Fruit fly (Drosophila melanogaster): Measurements from ENCODE around the gene CG15167.

The CG15167 gene

dm6 chr2L:18740010-18740409 is at the start of gene CG15167, which contains the start of gene CG42752:
Gene CG15167, plus strand, starts transcription at chr2L:18740358.
Gene CG42752, minus strand, starts transcription at chr2L:18740110.
- no peak for TF ChIP-seq Met (GFP tag; optimal IDR thresholded peaks at IDR 0.05)
- no peak for TF ChIP-seq svp (GFP tag)
- no peak for TF ChIP-seq CG8119 (GFP tag; IDR thresholded peaks at IDR 0.05)
- TF ChIP-seq CG34406 (GFP tag; optimal IDR thresholded peaks at IDR 0.05) = no peak
- TF ChIP-seq Blimp-1 (GFP tag; optimal IDR thresholded peaks at IDR 0.05) = no peak
- no peak for TF ChIP-seq CG3919 (GFP tag; optimal IDR thresholded peaks at IDR 0.05)
- TF ChIP-seq fkh (GFP tag; optimal IDR thresholded peaks at IDR 0.05) = no peak
- TF ChIP-seq Sox14 (GFP tag; optimal IDR thresholded peaks at IDR 0.05) = no peak
- no peak for TF ChIP-seq topi (GFP tag; optimal IDR thresholded peaks at IDR 0.05)
- no peak for TF ChIP-seq Hr39 (GFP tag; optimal IDR thresholded peaks at IDR 0.05)
- TF ChIP-seq CG11902 (GFP tag; optimal IDR thresholded peaks at IDR 0.05) = no peak
- TF ChIP-seq CG6163 (GFP tag; IDR thresholded peaks at IDR 0.05) = no peak
- TF ChIP-seq net (GFP tag; optimal IDR thresholded peaks at IDR 0.05) = no peak
- no peak for TF ChIP-seq acj6 (GFP tag; optimal IDR thresholded peaks at IDR 0.05)
- TF ChIP-seq Ets21C (GFP tag; optimal IDR thresholded peaks at IDR 0.05) = no peak
- no peak for TF ChIP-seq Hr38 (GFP tag; optimal IDR thresholded peaks at IDR 0.05)
- TF ChIP-seq CG6808 (GFP tag; optimal IDR thresholded peaks at IDR 0.05) = no peak
- TF ChIP-seq Eip75B (GFP tag; optimal IDR thresholded peaks at IDR 0.05) = no peak
- TF ChIP-seq dsx (GFP tag; optimal IDR thresholded peaks at IDR 0.05; ENCODE audit: poor library complexity, severe bottlenecking) = no peak
- TF ChIP-seq CG3032 (tag; optimal IDR thresholded peaks at IDR 0.05) = no peak

dm6 chr2L:18693877-18694723 is 46.1 kb upstream of the CG15167 start:
- TF ChIP-seq Sox15 (GFP tag; optimal IDR thresholded peaks at IDR 0.05) (peak; percentile 11), Eip93F (GFP tag; optimal IDR thresholded peaks at IDR 0.05) (no peak), Met (GFP tag; optimal IDR thresholded peaks at IDR 0.05) (peak; percentile 41), Eip75B (GFP tag; optimal IDR thresholded peaks at IDR 0.05) (peak; percentile 16), CG7368 (GFP tag; optimal IDR thresholded peaks at IDR 0.05) (no peak), CG10631 (GFP tag; optimal IDR thresholded peaks at IDR 0.05) (peak; percentile 37), Hr38 (GFP tag; optimal IDR thresholded peaks at IDR 0.05) (no peak), ss (GFP tag; optimal IDR thresholded peaks at IDR 0.05) (no peak), CG6276 (GFP tag; optimal IDR thresholded peaks at IDR 0.05) (no peak), CG9139 (GFP tag; optimal IDR thresholded peaks at IDR 0.05) (no peak), Ets21C (GFP tag; optimal IDR thresholded peaks at IDR 0.05) (peak; percentile 19), dsx (GFP tag; optimal IDR thresholded peaks at IDR 0.05; ENCODE audit: poor library complexity, severe bottlenecking) (no peak), acj6 (GFP tag; optimal IDR thresholded peaks at IDR 0.05) (peak; percentile 53), spab (GFP tag; optimal IDR thresholded peaks at IDR 0.05) (no peak), cyc (GFP tag; optimal IDR thresholded peaks at IDR 0.05) (peak; percentile 10), net (GFP tag; optimal IDR thresholded peaks at IDR 0.05) (peak; percentile 51), CG8319 (GFP tag; optimal IDR thresholded peaks at IDR 0.05) (no peak), CG11762 (GFP tag; optimal IDR thresholded peaks at IDR 0.05; ENCODE audit: insufficient read depth) (peak; percentile 27), CG32006 (GFP tag; optimal IDR thresholded peaks at IDR 0.05) (peak; percentile 56), CG8632 (GFP tag; optimal IDR thresholded peaks at IDR 0.05) (peak; percentile 42), Ets96B (tag; optimal IDR thresholded peaks at IDR 0.05) (no peak), fd59A (GFP tag; optimal IDR thresholded peaks at IDR 0.05) (no peak), Hr4 (GFP tag; optimal IDR thresholded peaks at IDR 0.05) (no peak), achi (GFP tag; optimal IDR thresholded peaks at IDR 0.05) (peak; percentile 41), CG6792 (GFP tag; optimal IDR thresholded peaks at IDR 0.05) (peak; percentile 56), CG6163 (GFP tag; IDR thresholded peaks at IDR 0.05) (peak; percentile 82), dac (GFP tag; optimal IDR thresholded peaks at IDR 0.05) (no peak), svp (GFP tag) (peak; percentile 22), topi (GFP tag; optimal IDR thresholded peaks at IDR 0.05) (peak; percentile 59), Hr39 (GFP tag; optimal IDR thresholded peaks at IDR 0.05) (peak; percentile 61), CG1621 (tag; optimal IDR thresholded peaks at IDR 0.05) (no peak), CG3919 (GFP tag; optimal IDR thresholded peaks at IDR 0.05) (peak; percentile 58), CG3032 (tag; optimal IDR thresholded peaks at IDR 0.05) (no peak), vri (GFP tag; optimal IDR thresholded peaks at IDR 0.05) (peak; percentile 58), CG16779 (tag; optimal IDR thresholded peaks at IDR 0.05) (no peak), CG8119 (GFP tag; IDR thresholded peaks at IDR 0.05) (peak; percentile 36; the same call in 1 of the 3 replicates), fkh (GFP tag; optimal IDR thresholded peaks at IDR 0.05) (peak; percentile 26), eg (GFP tag; IDR thresholded peaks at IDR 0.05) (peak; percentile 71), CG11294 (GFP tag; IDR thresholded peaks at IDR 0.05) (no peak), CG6808 (GFP tag; optimal IDR thresholded peaks at IDR 0.05) (no peak), CG15336 (GFP tag; IDR thresholded peaks at IDR 0.05) (peak; percentile 56; the same call in 1 of the 2 replicates)
